Worm (Caenorhabditis elegans) whole organism, L1 larva: ENCODE data around the gene mac-1.
A peak's percentile ranks its signal among the peaks of the same experiment; 100 is the strongest.

Source experiments
- C34B4.2 ChIP-seq: sonication (generic microtip); optimal IDR thresholded peaks from 2 replicates; lab custom pipeline; 2017; ENCODE audit warnings: mild to moderate bottlenecking, missing genetic modification characterization, missing compliant biosample characterization
- Y116A8C.19 ChIP-seq: sonication (generic microtip); optimal IDR thresholded peaks from 2 replicates; lab custom pipeline; 2016; ENCODE audit warnings: missing compliant biosample characterization, missing genetic modification characterization, borderline replicate concordance
- aly-2 ChIP-seq: fragments of 150-350 bp; optimal IDR thresholded peaks from 2 replicates; lab custom pipeline; 2014; ENCODE audit warnings: missing biosample characterization, missing genetic modification characterization
- blmp-1 ChIP-seq: fragments of 150-350 bp; optimal IDR thresholded peaks from 2 replicates; lab custom pipeline; 2014; ENCODE audit warnings: missing biosample characterization, missing genetic modification characterization
- ceh-63 ChIP-seq: fragments of 200-800 bp; sonication (Bioruptor generic); optimal IDR thresholded peaks from 2 replicates; lab custom pipeline; 2018; ENCODE audit warnings: mild to moderate bottlenecking, missing genetic modification characterization, missing compliant biosample characterization
- ceh-8 ChIP-seq: fragments of 200-800 bp; sonication (Bioruptor generic); optimal IDR thresholded peaks from 2 replicates; lab custom pipeline; 2018; ENCODE audit warnings: mild to moderate bottlenecking, missing genetic modification characterization, moderate library complexity, missing compliant biosample characterization
- ceh-82 ChIP-seq, 3 experiments: fragments of 150-350 bp in 1 of 3; sonication (generic microtip) in 2 of 3; optimal IDR thresholded peaks; 2 replicates each; lab custom pipeline; 2014 to 2017; ENCODE audit warnings: missing biosample characterization in 3 of 3, missing genetic modification characterization in 3 of 3
- ces-1 ChIP-seq: fragments of 150-350 bp; optimal IDR thresholded peaks from 2 replicates; lab custom pipeline; 2014; ENCODE audit warnings: missing biosample characterization, missing genetic modification reagents, missing genetic modification characterization
- dpl-1 ChIP-seq, 3 experiments: fragments of 150-350 bp in 2 of 3; sonication (generic microtip) in 1 of 3; optimal IDR thresholded peaks; 2 replicates each; lab custom pipeline; 2014 to 2017; ENCODE audit warnings: missing biosample characterization in 3 of 3, missing genetic modification characterization in 3 of 3, missing genetic modification reagents in 3 of 3
- dsc-1 ChIP-seq: sonication (generic microtip); optimal IDR thresholded peaks from 2 replicates; lab custom pipeline; 2016; ENCODE audit warnings: mild to moderate bottlenecking, missing genetic modification characterization, missing compliant biosample characterization
- efl-1 ChIP-seq, 4 experiments: fragments of 150-350 bp; optimal IDR thresholded peaks in 3 of 4; peaks in 1 of 4; 1 replicate in 1 of 4; 2 replicates in 3 of 4; lab custom pipeline; 2014; ENCODE audit warnings: missing biosample characterization in 2 of 4, missing genetic modification characterization in 2 of 4, missing genetic modification reagents in 2 of 4
- efl-3 ChIP-seq: fragments of 200-800 bp; sonication (Bioruptor generic); optimal IDR thresholded peaks from 2 replicates; lab custom pipeline; 2018; ENCODE audit warnings: mild to moderate bottlenecking, missing genetic modification characterization, missing compliant biosample characterization
- egl-27 ChIP-seq, 2 experiments: fragments of 150-350 bp in 1 of 2; sonication (generic microtip); optimal IDR thresholded peaks; 3 replicates each; lab custom pipeline; 2017 to 2018; ENCODE audit warnings: missing biosample characterization in 2 of 2, missing genetic modification characterization in 2 of 2, missing genetic modification reagents in 2 of 2
- elt-2 ChIP-seq: sonication (generic microtip); optimal IDR thresholded peaks from 2 replicates; lab custom pipeline; 2016; ENCODE audit warnings: missing genetic modification characterization, mild to moderate bottlenecking, inconsistent platforms, missing compliant biosample characterization, missing genetic modification reagents
- elt-3 ChIP-seq, 6 experiments: fragments of 150-350 bp in 1 of 6; sonication (generic microtip); optimal IDR thresholded peaks; 2 replicates each; lab custom pipeline; 2017 to 2018; ENCODE audit warnings: missing biosample characterization in 6 of 6, missing genetic modification characterization in 6 of 6, inconsistent platforms in 1 of 6
- fos-1 ChIP-seq: fragments of 150-350 bp; optimal IDR thresholded peaks from 2 replicates; lab custom pipeline; 2014; ENCODE audit warnings: missing biosample characterization, missing genetic modification characterization
- grh-1 ChIP-seq: fragments of 200-800 bp; sonication (Bioruptor generic); IDR thresholded peaks from 2 replicates; pipeline ENCODE4 v1.3.6; 2022; ENCODE audit warnings: missing genetic modification reagents, missing genetic modification characterization, missing compliant biosample characterization
- isw-1 ChIP-seq: fragments of 200-800 bp; sonication (Bioruptor generic); IDR thresholded peaks from 2 replicates; pipeline ENCODE4 v1.3.6; 2022; ENCODE audit warnings: missing genetic modification characterization, missing compliant biosample characterization
- jun-1 ChIP-seq: fragments of 150-350 bp; optimal IDR thresholded peaks from 2 replicates; lab custom pipeline; 2014; ENCODE audit warnings: missing biosample characterization, missing genetic modification reagents, missing genetic modification characterization
- lin-13 ChIP-seq: fragments of 150-350 bp; optimal IDR thresholded peaks from 2 replicates; lab custom pipeline; 2014; ENCODE audit warnings: missing biosample characterization, missing genetic modification reagents, missing genetic modification characterization
- lin-14 ChIP-seq: fragments of 200-800 bp; sonication (Bioruptor generic); optimal IDR thresholded peaks from 2 replicates; lab custom pipeline; 2018; ENCODE audit warnings: mild to moderate bottlenecking, missing genetic modification characterization, moderate library complexity, missing compliant biosample characterization
- lin-15B ChIP-seq: fragments of 150-350 bp; sonication (generic microtip); optimal IDR thresholded peaks from 3 replicates; lab custom pipeline; 2014; ENCODE audit warnings: missing biosample characterization, missing genetic modification characterization
- lin-35 ChIP-seq, 2 experiments: fragments of 150-350 bp; optimal IDR thresholded peaks; 2 replicates each; lab custom pipeline; 2014; ENCODE audit warnings: missing biosample characterization in 2 of 2, missing genetic modification characterization in 2 of 2, missing genetic modification reagents in 2 of 2
- lir-3 ChIP-seq: sonication (generic microtip); optimal IDR thresholded peaks from 2 replicates; lab custom pipeline; 2016; ENCODE audit warnings: mild to moderate bottlenecking, missing genetic modification characterization, moderate library complexity, missing compliant biosample characterization; ENCODE audit not compliant: poor library complexity
- lsy-2 ChIP-seq, 2 experiments: fragments of 150-350 bp; optimal IDR thresholded peaks; 2 replicates each; lab custom pipeline; 2014; ENCODE audit warnings: missing biosample characterization in 2 of 2, missing genetic modification characterization in 2 of 2
- mab-9 ChIP-seq: fragments of 200-800 bp; sonication (Bioruptor generic); IDR thresholded peaks from 2 replicates; pipeline ENCODE4 v1.3.6; 2022; ENCODE audit warnings: missing genetic modification reagents, missing genetic modification characterization, missing compliant biosample characterization
- mdl-1 ChIP-seq, 2 experiments: fragments of 150-350 bp; optimal IDR thresholded peaks; 2 replicates each; lab custom pipeline; 2014 to 2017; ENCODE audit warnings: missing biosample characterization in 2 of 2, missing genetic modification characterization in 2 of 2, inconsistent platforms in 1 of 2
- nhr-12 ChIP-seq: sonication (generic microtip); optimal IDR thresholded peaks from 2 replicates; lab custom pipeline; 2017; ENCODE audit warnings: missing biosample characterization, missing genetic modification characterization
- nhr-19 ChIP-seq: fragments of 200-800 bp; sonication (Bioruptor generic); conservative IDR thresholded peaks from 2 replicates; pipeline ENCODE4 v1.3.6; 2022; ENCODE audit warnings: missing genetic modification characterization, missing compliant biosample characterization
- nhr-20 ChIP-seq: sonication (generic microtip); optimal IDR thresholded peaks from 2 replicates; lab custom pipeline; 2016; ENCODE audit warnings: mild to moderate bottlenecking, missing genetic modification characterization, missing compliant biosample characterization
- nhr-237 ChIP-seq: fragments of 150-350 bp; optimal IDR thresholded peaks from 2 replicates; lab custom pipeline; 2014; ENCODE audit warnings: missing biosample characterization, missing genetic modification characterization
- nhr-28 ChIP-seq: fragments of 150-350 bp; optimal IDR thresholded peaks from 2 replicates; lab custom pipeline; 2014; ENCODE audit warnings: missing biosample characterization, missing genetic modification characterization
- nhr-47 ChIP-seq: sonication (generic microtip); optimal IDR thresholded peaks from 2 replicates; lab custom pipeline; 2016; ENCODE audit warnings: mild to moderate bottlenecking, missing genetic modification characterization, moderate library complexity, missing compliant biosample characterization
- nhr-71 ChIP-seq: sonication (generic microtip); optimal IDR thresholded peaks from 2 replicates; lab custom pipeline; 2016; ENCODE audit warnings: mild to moderate bottlenecking, missing genetic modification characterization, moderate library complexity, missing compliant biosample characterization
- nhr-77 ChIP-seq: fragments of 150-350 bp; optimal IDR thresholded peaks from 2 replicates; lab custom pipeline; 2014; ENCODE audit warnings: missing biosample characterization, missing genetic modification characterization
- nhr-85 ChIP-seq: sonication (generic microtip); peaks from one replicate; lab custom pipeline; 2016; ENCODE audit warnings: missing genetic modification characterization, inconsistent platforms, missing compliant biosample characterization
- nhr-90 ChIP-seq: sonication (generic microtip); optimal IDR thresholded peaks from 2 replicates; lab custom pipeline; 2016; ENCODE audit warnings: mild to moderate bottlenecking, missing genetic modification characterization, missing compliant biosample characterization; ENCODE audit not compliant: poor library complexity
- rnt-1 ChIP-seq: sonication (generic microtip); optimal IDR thresholded peaks from 2 replicates; lab custom pipeline; 2016; ENCODE audit warnings: mild to moderate bottlenecking, missing genetic modification characterization, moderate library complexity, missing compliant biosample characterization
- snu-23 ChIP-seq: sonication (generic microtip); optimal IDR thresholded peaks from 2 replicates; lab custom pipeline; 2016; ENCODE audit warnings: missing genetic modification characterization, missing compliant biosample characterization
- sox-4 ChIP-seq: sonication (generic microtip); optimal IDR thresholded peaks from 2 replicates; lab custom pipeline; 2016; ENCODE audit warnings: missing genetic modification characterization, missing compliant biosample characterization
- sup-37 ChIP-seq: fragments of 200-800 bp; sonication (Bioruptor generic); optimal IDR thresholded peaks from 2 replicates; lab custom pipeline; 2018; ENCODE audit warnings: mild to moderate bottlenecking, missing genetic modification characterization, missing compliant biosample characterization
- tbx-2 ChIP-seq: sonication (generic microtip); optimal IDR thresholded peaks from 2 replicates; lab custom pipeline; 2016; ENCODE audit warnings: missing genetic modification characterization, missing compliant biosample characterization
- unc-130 ChIP-seq: fragments of 150-350 bp; optimal IDR thresholded peaks from 2 replicates; lab custom pipeline; 2017; ENCODE audit warnings: missing biosample characterization, missing genetic modification characterization, inconsistent platforms
- unc-30 ChIP-seq: sonication (generic microtip); optimal IDR thresholded peaks from 2 replicates; lab custom pipeline; 2017; ENCODE audit warnings: missing biosample characterization, missing genetic modification characterization
- unc-62 ChIP-seq: fragments of 150-350 bp; optimal IDR thresholded peaks from 2 replicates; lab custom pipeline; 2014; ENCODE audit warnings: missing biosample characterization, missing genetic modification reagents, missing genetic modification characterization
- xbp-1 ChIP-seq: sonication (generic microtip); optimal IDR thresholded peaks from 2 replicates; lab custom pipeline; 2016; ENCODE audit warnings: missing genetic modification characterization, missing compliant biosample characterization
- zag-1 ChIP-seq: fragments of 150-350 bp; optimal IDR thresholded peaks from 2 replicates; lab custom pipeline; 2014; ENCODE audit warnings: missing biosample characterization, missing genetic modification characterization

The mac-1 gene

DNA sequence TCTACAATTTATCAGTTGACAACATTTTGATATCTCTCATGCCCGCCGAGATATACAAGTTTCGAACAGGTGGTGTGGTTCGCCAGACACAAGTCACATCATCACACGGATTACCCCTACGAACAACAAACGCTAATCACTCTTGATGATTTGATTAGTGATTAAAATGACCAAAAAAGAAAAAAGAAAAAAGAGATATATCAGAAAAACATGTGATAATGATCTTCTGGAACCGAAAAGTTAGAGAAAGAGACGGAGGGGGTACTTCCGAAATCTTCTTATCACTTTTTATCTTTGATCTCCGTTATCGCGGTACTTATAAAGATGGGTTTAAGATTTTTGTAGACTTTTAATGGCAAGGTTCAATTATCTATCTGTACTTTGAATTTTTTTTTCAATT lies 27.8 kb downstream of the mac-1 start:
- TF ChIP-seq nhr-12 (tag; lab: Kevin White, UChicago), result no peak
- peak; percentile 39 for TF ChIP-seq nhr-19 (GFP tag; lab: Robert Waterston, UW)
- peak; percentile 69 for TF ChIP-seq nhr-71 (tag; lab: Kevin White, UChicago)
- TF ChIP-seq zag-1 (tag; lab: Kevin White, UChicago), result no peak
- peak; percentile 42 for TF ChIP-seq snu-23 (GFP tag; lab: Kevin White, UChicago)
- TF ChIP-seq nhr-20 (tag; lab: Kevin White, UChicago), result peak; percentile 66
- TF ChIP-seq blmp-1 (tag; lab: Kevin White, UChicago), result peak; percentile 78
- peak; percentile 2 for TF ChIP-seq fos-1 (tag; lab: Kevin White, UChicago)
- TF ChIP-seq Y116A8C.19 (tag; lab: Kevin White, UChicago), result no peak
- TF ChIP-seq lin-13 (GFP tag; lab: Kevin White, UChicago), result no peak
- peak in 1 of 2 experiments; percentile 35 for TF ChIP-seq lin-35 (GFP tag; optimal IDR thresholded peaks at IDR 0.05; lab: Kevin White, UChicago)
- TF ChIP-seq lsy-2 (tag; optimal IDR thresholded peaks at IDR 0.05; lab: Kevin White, UChicago), result peak in 1 of 2 experiments; percentile 29
- no peak for TF ChIP-seq unc-30 (tag; lab: Kevin White, UChicago)
- TF ChIP-seq sup-37 (GFP tag; lab: Kevin White, UChicago), result no peak
- peak; percentile 79 for TF ChIP-seq lin-14
- TF ChIP-seq nhr-77 (tag; lab: Kevin White, UChicago), result no peak
- no peak for TF ChIP-seq mab-9 (GFP tag; lab: Robert Waterston, UW)
- no peak for TF ChIP-seq ceh-63
- TF ChIP-seq dsc-1 (tag; lab: Kevin White, UChicago), result peak; percentile 56
- peak; percentile 69 for TF ChIP-seq grh-1 (GFP tag; lab: Robert Waterston, UW)
- peak; percentile 92 for TF ChIP-seq nhr-85 (tag; lab: Kevin White, UChicago)
- no peak for TF ChIP-seq ces-1
- no peak for TF ChIP-seq rnt-1 (tag; lab: Kevin White, UChicago)
- TF ChIP-seq nhr-90 (tag; lab: Kevin White, UChicago), result peak; percentile 15
- TF ChIP-seq dpl-1 (GFP tag; optimal IDR thresholded peaks at IDR 0.05; lab: Kevin White, UChicago), result peak in 1 of 3 experiments; percentile 31
- peak in 5 of 6 experiments; percentile 82 to 96 (median 93) for TF ChIP-seq elt-3 (tag; optimal IDR thresholded peaks at IDR 0.05; lab: Kevin White, UChicago)

DNA sequence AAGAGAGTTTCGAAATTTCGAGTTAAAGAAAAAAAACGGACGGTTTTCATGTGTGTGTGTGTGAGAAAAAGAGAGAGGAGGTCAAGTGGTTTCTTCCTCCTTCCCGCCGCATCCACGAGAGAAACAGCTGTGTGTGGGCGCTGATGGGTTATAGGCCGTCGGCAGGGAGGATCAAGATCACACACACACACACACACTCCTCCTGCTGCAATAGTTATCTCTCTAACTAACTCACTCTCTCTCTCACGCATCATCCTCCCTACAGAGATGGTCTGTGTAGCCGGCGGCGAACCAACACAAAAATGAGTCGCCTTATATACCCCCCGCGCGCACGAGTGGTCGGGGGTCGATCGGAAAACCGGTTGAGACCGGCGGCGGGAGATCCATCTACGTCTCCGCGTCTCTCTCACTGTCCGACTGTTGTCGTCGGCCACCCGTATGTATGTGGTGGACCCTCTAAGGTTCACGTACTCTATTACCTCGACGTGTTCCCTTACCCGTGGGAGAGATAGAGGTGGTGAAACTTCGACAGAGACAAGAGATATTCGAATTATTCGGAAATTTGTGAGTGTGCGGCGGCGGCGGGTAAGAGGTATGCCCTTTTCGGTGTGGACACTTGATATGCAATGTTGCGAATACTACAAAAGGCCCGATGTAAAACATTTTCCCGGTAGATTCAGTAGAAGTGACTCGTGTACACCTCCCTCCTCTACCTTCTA lies 29.1 kb downstream of the mac-1 start:
- TF ChIP-seq C34B4.2 (no peak), ceh-82 (tag; optimal IDR thresholded peaks at IDR 0.05; lab: Kevin White, UChicago) (peak in 1 of 3 experiments; percentile 34), lin-14 (peak; percentile 96), blmp-1 (tag; lab: Kevin White, UChicago) (peak; percentile 68), nhr-237 (tag; lab: Kevin White, UChicago) (peak; percentile 59), ceh-8 (GFP tag; lab: Kevin White, UChicago) (no peak), ceh-63 (no peak), unc-62 (no peak), lir-3 (tag; lab: Kevin White, UChicago) (peak; percentile 69), tbx-2 (tag; lab: Kevin White, UChicago) (peak; percentile 78), zag-1 (tag; lab: Kevin White, UChicago) (no peak), lin-15B (tag; lab: Kevin White, UChicago) (no peak), sox-4 (tag; lab: Kevin White, UChicago) (no peak), egl-27 (tag; optimal IDR thresholded peaks at IDR 0.05; lab: Kevin White, UChicago) (peak in 1 of 2 experiments; percentile 48), isw-1 (no peak), efl-3 (GFP tag; lab: Kevin White, UChicago) (no peak), nhr-77 (tag; lab: Kevin White, UChicago) (peak; percentile 75), nhr-71 (tag; lab: Kevin White, UChicago) (peak; percentile 93), elt-2 (no peak), efl-1 (optimal IDR thresholded peaks at IDR 0.05; lab: Kevin White, UChicago) (peak; percentile 7 to 40), efl-1 (GFP tag; optimal IDR thresholded peaks at IDR 0.05 in 1 of 2; lab: Kevin White, UChicago) (peak in 1 of 2 experiments; percentile 94), nhr-28 (tag; lab: Kevin White, UChicago) (no peak), xbp-1 (tag; lab: Kevin White, UChicago) (peak; percentile 62), nhr-20 (tag; lab: Kevin White, UChicago) (peak; percentile 94), unc-130 (tag; lab: Kevin White, UChicago) (peak; percentile 91), mdl-1 (tag; optimal IDR thresholded peaks at IDR 0.05; lab: Kevin White, UChicago) (peak in 1 of 2 experiments; percentile 81), aly-2 (no peak), nhr-47 (tag; lab: Kevin White, UChicago) (peak; percentile 85), rnt-1 (tag; lab: Kevin White, UChicago) (peak; percentile 70), jun-1 (tag; lab: Kevin White, UChicago) (peak; percentile 56), mab-9 (GFP tag; lab: Robert Waterston, UW) (peak; percentile 13; the same call in 1 of the 2 replicates)
